Worm (Caenorhabditis elegans) whole organism, midembryonic: ENCODE measurements around the gene sysm-1.

Experiments used
- T22C8.4 ChIP-seq: fragments of 200-800 bp; sonication (Bioruptor generic); IDR thresholded peaks from 2 replicates; pipeline ENCODE4 v1.3.6; 2022; ENCODE audit warnings: missing genetic modification characterization, missing compliant biosample characterization
- cog-1 ChIP-seq: sonication (generic microtip); optimal IDR thresholded peaks from 2 replicates; lab custom pipeline; 2016; ENCODE audit warnings: missing genetic modification characterization, missing compliant biosample characterization
- klf-2 ChIP-seq: fragments of 200-800 bp; sonication (Bioruptor generic); conservative IDR thresholded peaks from 2 replicates; pipeline ENCODE4 v1.3.6; 2022; ENCODE audit warnings: missing genetic modification reagents, missing genetic modification characterization, missing compliant biosample characterization
- ref-1 ChIP-seq: fragments of 200-800 bp; sonication (Bioruptor generic); conservative IDR thresholded peaks from 2 replicates; pipeline ENCODE4 v1.3.6; 2022; ENCODE audit warnings: missing genetic modification reagents, missing genetic modification characterization, missing compliant biosample characterization
- ztf-29 ChIP-seq: fragments of 200-800 bp; sonication (Bioruptor generic); IDR thresholded peaks from 2 replicates; pipeline ENCODE4 v1.3.6; 2022; ENCODE audit warnings: missing genetic modification reagents, missing genetic modification characterization, missing compliant biosample characterization

DNA sequence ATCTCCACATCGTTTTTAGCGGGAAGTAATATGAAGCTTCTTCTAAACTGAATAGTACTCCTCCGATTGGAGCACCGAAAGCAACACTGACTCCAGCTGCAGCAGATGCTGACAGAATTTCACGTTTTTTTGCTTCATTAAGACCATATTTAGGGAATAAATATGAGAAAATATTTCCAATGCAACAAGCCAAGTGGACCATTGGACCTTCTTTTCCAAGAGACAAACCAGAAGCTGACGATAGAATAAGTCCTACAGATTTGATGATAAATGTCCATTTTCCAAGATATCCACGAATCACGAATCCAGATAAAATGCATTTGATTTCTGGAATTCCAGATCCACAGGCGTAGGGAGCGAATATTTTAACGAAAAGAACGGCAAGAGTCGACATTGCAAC, 14.3 kb upstream of the sysm-1 start:
- TF ChIP-seq klf-2 (GFP tag; lab: Robert Waterston, UW) (no peak), ztf-29 (no peak), ref-1 (no peak), cog-1 (tag; lab: Kevin White, UChicago) (no peak), T22C8.4 (no peak)
